Worm (Caenorhabditis elegans) whole organism, early embryonic: ENCODE results near the gene Y53G8AM.8.

Experiments used
- B0310.2 ChIP-seq: sonication (generic microtip); optimal IDR thresholded peaks from 2 replicates; lab custom pipeline; 2016; ENCODE audit warnings: mild to moderate bottlenecking, missing genetic modification characterization, missing compliant biosample characterization
- F13C5.2 ChIP-seq: sonication (generic microtip); optimal IDR thresholded peaks from 2 replicates; lab custom pipeline; 2017; ENCODE audit warnings: mild to moderate bottlenecking, missing genetic modification characterization, inconsistent platforms, missing compliant biosample characterization
- aly-1 ChIP-seq: sonication (generic microtip); optimal IDR thresholded peaks from 2 replicates; lab custom pipeline; 2016; ENCODE audit warnings: missing genetic modification characterization, missing compliant biosample characterization
- ama-1 ChIP-seq: fragments of 150-350 bp; optimal IDR thresholded peaks from 2 replicates; lab custom pipeline; 2014
- ceh-13 ChIP-seq: fragments of 200-800 bp; sonication (Bioruptor generic); optimal IDR thresholded peaks from 2 replicates; lab custom pipeline; 2018; ENCODE audit warnings: mild to moderate bottlenecking, missing genetic modification characterization, missing compliant biosample characterization
- ceh-36 ChIP-seq: sonication (generic microtip); optimal IDR thresholded peaks from 2 replicates; lab custom pipeline; 2016; ENCODE audit warnings: missing genetic modification characterization, inconsistent platforms, missing compliant biosample characterization
- ets-7 ChIP-seq: sonication (generic microtip); optimal IDR thresholded peaks from 2 replicates; lab custom pipeline; 2016; ENCODE audit warnings: missing genotype, missing genetic modification characterization, missing compliant biosample characterization
- flt-1 ChIP-seq: fragments of 200-800 bp; sonication (Bioruptor generic); IDR thresholded peaks from 2 replicates; pipeline ENCODE4 v1.3.6; 2022; ENCODE audit warnings: missing genetic modification characterization, missing compliant biosample characterization
- hmbx-1 ChIP-seq: sonication (generic microtip); optimal IDR thresholded peaks from 2 replicates; lab custom pipeline; 2016; ENCODE audit warnings: mild to moderate bottlenecking, missing genetic modification characterization, missing compliant biosample characterization
- hmg-4 ChIP-seq: fragments of 200-800 bp; sonication (Bioruptor generic); optimal IDR thresholded peaks from 2 replicates; lab custom pipeline; 2018; ENCODE audit warnings: mild to moderate bottlenecking, missing genetic modification characterization, missing compliant biosample characterization
- hnd-1 ChIP-seq: sonication (generic microtip); optimal IDR thresholded peaks from 2 replicates; lab custom pipeline; 2016; ENCODE audit warnings: missing genetic modification characterization, missing compliant biosample characterization
- pes-1 ChIP-seq: fragments of 200-800 bp; sonication (Bioruptor generic); IDR thresholded peaks from 2 replicates; pipeline ENCODE4 v1.3.6; 2022; ENCODE audit warnings: missing genetic modification reagents, missing genetic modification characterization, missing compliant biosample characterization
- scrt-1 ChIP-seq: fragments of 200-800 bp; sonication (Bioruptor generic); IDR thresholded peaks from 2 replicates; pipeline ENCODE4 v1.3.6; 2022; ENCODE audit warnings: missing genetic modification characterization, missing compliant biosample characterization
- sea-1 ChIP-seq: fragments of 200-800 bp; sonication (Bioruptor generic); conservative IDR thresholded peaks from 2 replicates; pipeline ENCODE4 v1.3.6; 2022; ENCODE audit warnings: missing genetic modification characterization, missing compliant biosample characterization
- tbx-11 ChIP-seq: fragments of 200-800 bp; sonication (Bioruptor generic); IDR thresholded peaks from 2 replicates; pipeline ENCODE4 v1.3.6; 2022; ENCODE audit warnings: missing genetic modification characterization, missing compliant biosample characterization
- tbx-37 ChIP-seq: fragments of 200-800 bp; sonication (Bioruptor generic); conservative IDR thresholded peaks from 2 replicates; pipeline ENCODE4 v1.3.6; 2022; ENCODE audit warnings: missing genetic modification reagents, missing genetic modification characterization, missing compliant biosample characterization
- tra-4 ChIP-seq: sonication (generic microtip); optimal IDR thresholded peaks from 2 replicates; lab custom pipeline; 2017; ENCODE audit warnings: missing genetic modification characterization, missing compliant biosample characterization

The Y53G8AM.8 gene

ce11 chrIII:3220287-3220686 lies 58.2 kb downstream of the Y53G8AM.8 start:
- TF ChIP-seq hmg-4 (GFP tag; lab: Kevin White, UChicago), result peak; percentile 35
- TF ChIP-seq aly-1 (tag; lab: Kevin White, UChicago), result no peak

ce11 chrIII:3219050-3219449 lies 59.5 kb downstream of the Y53G8AM.8 start, which contains the start of gene frm-8:
TSS of gene frm-8 (minus strand) at chrIII:3219150.
- TF ChIP-seq ceh-36, result no peak
- no peak for TF ChIP-seq ama-1 (lab: Kevin White, UChicago)
- TF ChIP-seq hnd-1 (tag; lab: Kevin White, UChicago), result no peak
- no peak for TF ChIP-seq pes-1 (GFP tag; lab: Robert Waterston, UW)
- no peak for TF ChIP-seq scrt-1 (GFP tag; lab: Robert Waterston, UW)
- no peak for TF ChIP-seq sea-1
- no peak for TF ChIP-seq B0310.2
- TF ChIP-seq F13C5.2 (tag; lab: Kevin White, UChicago), result no peak
- no peak for TF ChIP-seq tbx-37
- TF ChIP-seq hmg-4 (GFP tag; lab: Kevin White, UChicago), result no peak
- TF ChIP-seq ceh-13 (GFP tag; lab: Kevin White, UChicago), result no peak
- no peak for TF ChIP-seq hmbx-1 (tag; lab: Kevin White, UChicago)
- TF ChIP-seq tbx-11 (GFP tag; lab: Robert Waterston, UW), result no peak
- TF ChIP-seq flt-1 (GFP tag; lab: Robert Waterston, UW), result no peak
- no peak for TF ChIP-seq aly-1 (tag; lab: Kevin White, UChicago)
- TF ChIP-seq ets-7 (tag; lab: Kevin White, UChicago), result no peak
- TF ChIP-seq tra-4, result no peak
